Fruit fly (Drosophila melanogaster) whole organism, wandering third instar larva: ENCODE results near the gene Reph.

Experiments
- Abd-B ChIP-seq: fragments of >200 bp; optimal IDR thresholded peaks from 2 replicates; lab custom pipeline; 2017; ENCODE audit warnings: missing biosample characterization, missing genetic modification characterization
- CG32264 ChIP-seq: fragments of 200-800 bp; sonication (Bioruptor generic); optimal IDR thresholded peaks from 2 replicates; lab custom pipeline; 2016; ENCODE audit warnings: missing biosample characterization, missing genetic modification characterization
- CG9705 ChIP-seq: fragments of 200-800 bp; sonication (Bioruptor generic); optimal IDR thresholded peaks from 2 replicates; lab custom pipeline; 2018; ENCODE audit warnings: missing biosample characterization, mild to moderate bottlenecking, missing genetic modification characterization
- CrebA ChIP-seq: fragments of 200-800 bp; sonication (Bioruptor generic); optimal IDR thresholded peaks from 2 replicates; lab custom pipeline; 2016; ENCODE audit warnings: missing biosample characterization, mild to moderate bottlenecking, missing genetic modification characterization, borderline replicate concordance
- Dfd ChIP-seq: fragments of >200 bp; optimal IDR thresholded peaks from 2 replicates; lab custom pipeline; 2017; ENCODE audit warnings: missing biosample characterization, missing genetic modification characterization
- Dif ChIP-seq: fragments of 200-275, 200-300 bp; sonication (Bioruptor generic); optimal IDR thresholded peaks from 2 replicates; lab custom pipeline; 2018; ENCODE audit warnings: missing biosample characterization, missing genetic modification characterization; ENCODE audit not compliant: partially characterized antibody
- GATAd ChIP-seq: sonication (Bioruptor generic); optimal IDR thresholded peaks from 2 replicates; lab custom pipeline; 2016; ENCODE audit warnings: missing biosample characterization, missing genetic modification characterization
- Hr78 ChIP-seq: fragments of >200 bp; optimal IDR thresholded peaks from 2 replicates; lab custom pipeline; 2017; ENCODE audit warnings: missing biosample characterization, missing genetic modification characterization
- Hr83 ChIP-seq: fragments of 200-300 bp; sonication (Bioruptor generic); optimal IDR thresholded peaks from 2 replicates; lab custom pipeline; 2016; ENCODE audit warnings: missing biosample characterization, mild to moderate bottlenecking, missing genetic modification characterization, moderate library complexity; ENCODE audit not compliant: poor library complexity, severe bottlenecking
- Jra ChIP-seq: sonication (Bioruptor generic); optimal IDR thresholded peaks from 2 replicates; lab custom pipeline; 2016; ENCODE audit warnings: missing biosample characterization, missing genetic modification characterization
- Mio ChIP-seq: sonication (Bioruptor generic); optimal IDR thresholded peaks from 2 replicates; lab custom pipeline; 2016; ENCODE audit warnings: missing biosample characterization, missing genetic modification characterization
- Myc ChIP-seq: fragments of >200 bp; optimal IDR thresholded peaks from 2 replicates; lab custom pipeline; 2017
- N ChIP-seq: fragments of >200 bp; optimal IDR thresholded peaks from 2 replicates; lab custom pipeline; 2018; ENCODE audit warnings: missing biosample characterization, missing external identifiers, missing genetic modification characterization
- OdsH ChIP-seq: fragments of 200-800 bp; sonication (Bioruptor generic); optimal IDR thresholded peaks from 2 replicates; lab custom pipeline; 2016; ENCODE audit warnings: missing biosample characterization, mild to moderate bottlenecking, missing genetic modification characterization
- Rel ChIP-seq, 2 experiments: fragments of 200-800 bp; sonication (Bioruptor generic) in 1 of 2; optimal IDR thresholded peaks; 2 replicates in 1 of 2; 3 replicates in 1 of 2; lab custom pipeline; 2016 to 2019; ENCODE audit warnings: mild to moderate bottlenecking in 2 of 2, missing biosample characterization in 2 of 2, missing genetic modification characterization in 2 of 2, moderate library complexity in 1 of 2
- Sp1 ChIP-seq: fragments of 200-800 bp; sonication (Bioruptor generic); optimal IDR thresholded peaks from 3 replicates; lab custom pipeline; 2019; ENCODE audit warnings: missing biosample characterization, mild to moderate bottlenecking, missing genetic modification characterization, moderate library complexity
- Vsx2 ChIP-seq: fragments of 200-300, 225-300 bp; sonication (Bioruptor generic); optimal IDR thresholded peaks from 2 replicates; lab custom pipeline; 2018; ENCODE audit warnings: missing biosample characterization, missing genetic modification characterization; ENCODE audit not compliant: partially characterized antibody
- br ChIP-seq: fragments of 200-800 bp; sonication (Bioruptor generic); optimal IDR thresholded peaks from 2 replicates; lab custom pipeline; 2016; ENCODE audit warnings: missing biosample characterization, missing genetic modification characterization
- brk ChIP-seq: fragments of 200-800 bp; sonication (Bioruptor generic); optimal IDR thresholded peaks from 2 replicates; lab custom pipeline; 2016; ENCODE audit warnings: missing biosample characterization, mild to moderate bottlenecking, missing genetic modification characterization
- dsf ChIP-seq: sonication (Bioruptor generic); optimal IDR thresholded peaks from 2 replicates; lab custom pipeline; 2016; ENCODE audit warnings: missing biosample characterization, missing genetic modification characterization, borderline replicate concordance
- ey ChIP-seq: fragments of 200-800 bp; sonication (Bioruptor generic); optimal IDR thresholded peaks from 2 replicates; lab custom pipeline; 2016; ENCODE audit warnings: missing biosample characterization, missing genetic modification characterization
- foxo ChIP-seq, 2 experiments: fragments of 200-800 bp; sonication (Bioruptor generic); optimal IDR thresholded peaks; 2 replicates in 1 of 2; 3 replicates in 1 of 2; lab custom pipeline; 2016 to 2017; ENCODE audit warnings: missing biosample characterization in 2 of 2, missing genetic modification characterization in 2 of 2
- fru ChIP-seq: fragments of 200-800 bp; sonication (Bioruptor generic); optimal IDR thresholded peaks from 3 replicates; lab custom pipeline; 2016; ENCODE audit warnings: missing biosample characterization, mild to moderate bottlenecking, missing genetic modification characterization
- h ChIP-seq: fragments of 200-800 bp; sonication (Bioruptor generic); optimal IDR thresholded peaks from 3 replicates; lab custom pipeline; 2016; ENCODE audit warnings: missing biosample characterization, mild to moderate bottlenecking, missing genetic modification characterization
- jim ChIP-seq: fragments of 175-275, 200-325 bp; sonication (Bioruptor generic); optimal IDR thresholded peaks from 2 replicates; lab custom pipeline; 2016; ENCODE audit warnings: missing biosample characterization, mild to moderate bottlenecking, missing genetic modification characterization
- lola ChIP-seq: fragments of >200 bp; optimal IDR thresholded peaks from 2 replicates; lab custom pipeline; 2017; ENCODE audit warnings: missing biosample characterization, missing genetic modification characterization
- pan ChIP-seq: fragments of >200 bp; optimal IDR thresholded peaks from 2 replicates; lab custom pipeline; 2017
- psq ChIP-seq: fragments of 200-800 bp; sonication (Bioruptor generic); optimal IDR thresholded peaks from 3 replicates; lab custom pipeline; 2017; ENCODE audit warnings: missing biosample characterization, mild to moderate bottlenecking, missing genetic modification characterization, moderate library complexity
- rgr ChIP-seq: fragments of 200-800 bp; sonication (Bioruptor generic); optimal IDR thresholded peaks from 3 replicates; lab custom pipeline; 2016; ENCODE audit warnings: missing biosample characterization, mild to moderate bottlenecking, missing genetic modification characterization
- sage ChIP-seq: fragments of 200-800 bp; sonication (Bioruptor generic); optimal IDR thresholded peaks from 2 replicates; lab custom pipeline; 2016; ENCODE audit warnings: missing biosample characterization, mild to moderate bottlenecking, missing genetic modification characterization
- sv ChIP-seq: fragments of 200-800 bp; sonication (Bioruptor generic); optimal IDR thresholded peaks from 3 replicates; lab custom pipeline; 2016; ENCODE audit warnings: missing biosample characterization, missing genetic modification characterization
- tai ChIP-seq: sonication (Bioruptor generic); optimal IDR thresholded peaks from 2 replicates; lab custom pipeline; 2016; ENCODE audit warnings: missing biosample characterization, missing genetic modification characterization
- usp ChIP-seq: fragments of >200 bp; optimal IDR thresholded peaks from 2 replicates; lab custom pipeline; 2017; ENCODE audit warnings: missing biosample characterization, missing genetic modification characterization
- woc ChIP-seq: sonication (Bioruptor generic); optimal IDR thresholded peaks from 2 replicates; lab custom pipeline; 2016; ENCODE audit warnings: missing biosample characterization, mild to moderate bottlenecking, missing genetic modification characterization

The Reph gene

dm6 chr2L:3814163-3814562, 10.8 kb downstream of the Reph start:
- TF ChIP-seq h (no peak), ey (GFP tag; lab: Kevin White, UChicago) (no peak), br (no peak), Abd-B (GFP tag; lab: Kevin White, UChicago) (no peak), usp (GFP tag; lab: Kevin White, UChicago) (no peak)

DNA sequence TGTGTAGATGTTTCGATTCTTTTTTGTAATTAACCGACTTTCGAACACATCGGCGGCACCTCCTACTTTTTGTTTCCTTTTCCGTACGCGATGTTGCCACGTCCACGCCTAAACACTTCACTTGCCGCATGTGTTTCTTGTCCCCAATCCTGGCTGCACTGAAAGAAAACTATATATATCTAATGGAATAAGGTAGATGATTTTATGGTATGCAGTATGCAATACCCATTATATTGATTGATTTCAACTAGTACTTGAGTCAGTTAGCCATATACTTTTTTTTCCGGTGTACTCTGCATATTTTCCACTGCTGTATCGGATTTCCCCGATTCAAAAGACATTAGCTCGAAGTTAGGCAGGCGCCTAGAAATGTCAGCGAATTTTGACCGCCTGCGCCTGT, 15.6 kb downstream of the Reph start:
- TF ChIP-seq ey (GFP tag; lab: Kevin White, UChicago) (no peak), Jra (GFP tag; lab: Kevin White, UChicago) (no peak), psq (GFP tag; lab: Kevin White, UChicago) (no peak), rgr (GFP tag; lab: Kevin White, UChicago) (no peak), foxo (GFP tag; optimal IDR thresholded peaks at IDR 0.05; lab: Kevin White, UChicago) (no peak), N (GFP tag; lab: Kevin White, UChicago) (no peak), Vsx2 (GFP tag; lab: Kevin White, UChicago) (no peak), Dif (GFP tag; lab: Kevin White, UChicago) (no peak), Hr78 (GFP tag; lab: Kevin White, UChicago) (no peak), jim (no peak), Abd-B (GFP tag; lab: Kevin White, UChicago) (no peak), Myc (lab: Kevin White, UChicago) (no peak), h (no peak), OdsH (GFP tag; lab: Kevin White, UChicago) (no peak), brk (GFP tag; lab: Kevin White, UChicago) (no peak), CG9705 (GFP tag; lab: Kevin White, UChicago) (no peak), dsf (GFP tag; lab: Kevin White, UChicago) (no peak)
- TF ChIP-seq, all 38 proteins: peak for 0

dm6 chr2L:3822462-3823065, 19.2 kb downstream of the Reph start:
- no peak for TF ChIP-seq h
- no peak for TF ChIP-seq usp (GFP tag; lab: Kevin White, UChicago)
- TF ChIP-seq Dif (GFP tag; lab: Kevin White, UChicago) = no peak
- TF ChIP-seq Dfd (GFP tag; lab: Kevin White, UChicago) = no peak

DNA sequence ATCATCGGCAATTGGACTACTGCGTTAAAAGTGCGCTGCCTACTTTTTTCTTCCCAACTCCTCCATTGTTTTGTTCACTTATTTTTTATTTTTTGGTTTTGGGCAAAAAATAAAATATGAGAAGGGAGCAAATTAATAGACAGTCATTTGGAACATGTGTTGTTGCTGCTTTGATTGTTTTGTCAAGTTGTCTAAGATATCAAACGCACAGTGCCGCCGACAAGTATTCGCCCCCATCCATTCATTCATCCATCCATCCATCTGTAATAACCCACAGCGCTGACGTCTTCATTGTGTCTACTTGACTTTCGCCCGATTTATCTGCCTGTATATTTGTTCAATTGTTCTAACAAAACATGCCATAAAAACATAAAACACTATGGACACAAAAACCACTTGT, 20.5 kb downstream of the Reph start:
- TF ChIP-seq Abd-B (GFP tag; lab: Kevin White, UChicago) = no peak
- no peak for TF ChIP-seq N (GFP tag; lab: Kevin White, UChicago)
- TF ChIP-seq fru (GFP tag; lab: Kevin White, UChicago) = no peak
- TF ChIP-seq foxo (GFP tag; optimal IDR thresholded peaks at IDR 0.05; lab: Kevin White, UChicago) = no peak
- no peak for TF ChIP-seq tai (GFP tag; lab: Kevin White, UChicago)
- no peak for TF ChIP-seq Sp1
- TF ChIP-seq ey (GFP tag; lab: Kevin White, UChicago) = no peak
- no peak for TF ChIP-seq pan
- no peak for TF ChIP-seq br
- TF ChIP-seq woc (GFP tag; lab: Kevin White, UChicago) = no peak
- TF ChIP-seq Hr78 (GFP tag; lab: Kevin White, UChicago) = no peak
- no peak for TF ChIP-seq CG9705 (GFP tag; lab: Kevin White, UChicago)
- TF ChIP-seq jim = no peak

DNA sequence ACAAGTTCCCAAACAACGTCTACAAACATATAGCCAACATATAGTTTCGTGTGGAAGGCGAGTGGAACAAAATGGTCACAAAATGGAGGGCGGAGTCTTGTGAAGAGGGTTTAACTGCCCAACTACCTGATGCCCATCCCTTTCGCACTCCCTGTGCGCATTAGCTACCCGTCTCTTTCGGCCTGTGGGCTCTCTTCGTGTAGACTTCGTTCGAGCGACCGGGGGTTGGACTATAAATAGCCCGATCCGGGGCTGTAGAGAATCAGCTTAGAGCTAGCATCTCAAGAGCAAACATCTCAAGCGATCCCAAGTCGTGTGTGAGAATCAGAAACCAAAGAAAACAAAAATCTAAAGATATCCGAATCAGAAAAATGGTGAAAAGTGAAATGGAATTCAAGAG, 22.1 kb downstream of the Reph start, which contains the start of gene slp1:
Gene slp1 (plus strand): TSS at position 263 of the 400 bp plus-strand sequence.
- TF ChIP-seq sv (GFP tag; lab: Kevin White, UChicago) = no peak

DNA sequence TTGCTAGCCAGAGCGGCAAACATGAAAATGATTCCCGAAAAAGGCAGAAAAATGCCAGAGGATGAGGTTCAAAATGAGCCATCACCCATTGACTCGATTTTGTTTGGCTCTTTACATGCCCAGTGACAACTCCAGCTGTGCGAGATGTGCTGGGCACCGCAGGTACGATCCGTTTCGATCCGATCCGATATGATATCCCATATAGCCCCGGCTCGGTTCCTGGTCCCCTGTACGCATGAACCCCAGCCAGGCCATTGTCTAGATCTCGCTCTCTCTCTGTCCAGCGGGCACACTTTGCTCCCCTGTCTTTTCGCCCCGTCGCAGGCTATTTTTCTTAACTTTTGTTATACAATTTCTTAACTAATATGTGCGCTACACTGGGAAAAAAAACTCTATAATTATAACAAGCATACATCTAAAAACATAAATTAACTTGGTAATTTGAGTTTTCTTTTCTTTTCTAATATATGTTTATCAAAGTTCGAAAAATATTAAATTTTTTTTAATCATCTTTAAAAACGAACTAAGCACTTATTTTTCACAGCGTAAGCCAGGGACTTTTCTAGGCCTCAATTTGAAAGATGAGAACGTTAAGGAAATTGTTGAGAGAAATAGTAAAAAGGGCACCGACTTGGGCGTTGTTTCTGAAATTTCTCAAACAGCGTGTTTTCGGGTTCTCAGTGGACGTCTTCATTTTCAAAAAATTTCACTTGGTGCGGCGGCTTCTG, 24.2 kb downstream of the Reph start:
- TF ChIP-seq sv (GFP tag; lab: Kevin White, UChicago) = peak; percentile 50
- TF ChIP-seq Sp1 = no peak

DNA sequence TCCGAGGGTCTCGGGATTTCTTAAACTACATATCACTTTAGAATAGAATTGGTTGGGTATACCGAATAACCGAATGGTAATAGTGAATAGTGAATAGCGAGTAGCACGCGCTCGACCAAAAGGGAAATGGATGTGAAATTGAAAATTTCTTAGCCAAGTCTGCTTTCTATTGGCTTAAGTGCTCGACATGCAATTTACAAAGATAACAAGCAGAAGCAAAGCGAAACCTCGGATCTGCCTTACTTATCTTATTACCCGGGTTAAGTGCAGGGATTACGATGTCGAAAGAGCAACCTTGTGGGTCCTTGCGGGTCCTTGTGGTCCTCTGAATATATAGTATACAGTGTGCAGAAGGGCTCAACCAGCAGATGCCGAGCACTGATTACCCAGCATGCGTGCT, 25.9 kb downstream of the Reph start:
- TF ChIP-seq br = no peak
- TF ChIP-seq sage (GFP tag; lab: Kevin White, UChicago) = no peak
- no peak for TF ChIP-seq pan
- no peak for TF ChIP-seq OdsH (GFP tag; lab: Kevin White, UChicago)
- TF ChIP-seq fru (GFP tag; lab: Kevin White, UChicago) = no peak
- no peak for TF ChIP-seq lola (GFP tag; lab: Kevin White, UChicago)
- no peak for TF ChIP-seq dsf (GFP tag; lab: Kevin White, UChicago)
- no peak for TF ChIP-seq Sp1
- no peak for TF ChIP-seq GATAd
- no peak for TF ChIP-seq Vsx2 (GFP tag; lab: Kevin White, UChicago)
- TF ChIP-seq Dif (GFP tag; lab: Kevin White, UChicago) = no peak
- TF ChIP-seq CrebA (GFP tag; lab: Kevin White, UChicago) = no peak
- no peak for TF ChIP-seq h
- no peak for TF ChIP-seq Mio (GFP tag; lab: Kevin White, UChicago)
- no peak for TF ChIP-seq CG32264 (GFP tag; lab: Kevin White, UChicago)
- no peak for TF ChIP-seq Hr83 (GFP tag; lab: Kevin White, UChicago)
- TF ChIP-seq Rel (GFP tag; optimal IDR thresholded peaks at IDR 0.05; lab: Kevin White, UChicago) = no peak
- no peak for TF ChIP-seq Rel (tag; optimal IDR thresholded peaks at IDR 0.05; lab: Kevin White, UChicago)
- TF ChIP-seq Hr78 (GFP tag; lab: Kevin White, UChicago) = no peak
